Worm (Caenorhabditis elegans) whole organism, L2 larva: Measurements from ENCODE around the gene R09H10.7.

Source experiments
- R02D3.7 ChIP-seq: fragments of 150-350 bp; optimal IDR thresholded peaks from 2 replicates; lab custom pipeline; 2014; ENCODE audit warnings: missing biosample characterization, missing genetic modification characterization
- dmd-4 ChIP-seq: sonication (generic microtip); optimal IDR thresholded peaks from 2 replicates; lab custom pipeline; 2017; ENCODE audit warnings: missing biosample characterization, missing genetic modification characterization
- egl-27 ChIP-seq: sonication (generic microtip); optimal IDR thresholded peaks from 3 replicates; lab custom pipeline; 2017; ENCODE audit warnings: missing biosample characterization, missing genetic modification reagents, missing genetic modification characterization
- elt-1 ChIP-seq: fragments of 150-350 bp; optimal IDR thresholded peaks from 2 replicates; lab custom pipeline; 2014; ENCODE audit warnings: missing biosample characterization, missing genetic modification characterization
- lin-39 ChIP-seq: fragments of 150-350 bp; optimal IDR thresholded peaks from 2 replicates; lab custom pipeline; 2014; ENCODE audit warnings: missing biosample characterization, missing genetic modification reagents, missing genetic modification characterization
- mab-5 ChIP-seq: fragments of 150-350 bp; optimal IDR thresholded peaks from 2 replicates; lab custom pipeline; 2014; ENCODE audit warnings: missing biosample characterization, missing genetic modification characterization
- nhr-10 ChIP-seq: sonication (generic microtip); optimal IDR thresholded peaks from 2 replicates; lab custom pipeline; 2017; ENCODE audit warnings: missing biosample characterization, missing genetic modification characterization
- nhr-12 ChIP-seq: fragments of 150-350 bp; optimal IDR thresholded peaks from 2 replicates; lab custom pipeline; 2014; ENCODE audit warnings: missing biosample characterization, missing genetic modification characterization
- nhr-77 ChIP-seq: fragments of 150-350 bp; optimal IDR thresholded peaks from 2 replicates; lab custom pipeline; 2014; ENCODE audit warnings: missing biosample characterization, missing genetic modification characterization
- unc-55 ChIP-seq: fragments of 150-350 bp; sonication (generic microtip); optimal IDR thresholded peaks from 3 replicates; lab custom pipeline; 2014; ENCODE audit warnings: missing biosample characterization, missing genetic modification reagents, missing genetic modification characterization
- unc-62 ChIP-seq: fragments of 150-350 bp; optimal IDR thresholded peaks from 2 replicates; lab custom pipeline; 2014; ENCODE audit warnings: missing biosample characterization, missing genetic modification reagents, missing genetic modification characterization
- zag-1 ChIP-seq: fragments of 150-350 bp; optimal IDR thresholded peaks from 2 replicates; lab custom pipeline; 2014; ENCODE audit warnings: missing biosample characterization, missing genetic modification characterization
- ztf-4 ChIP-seq: fragments of 150-350 bp; optimal IDR thresholded peaks from 2 replicates; lab custom pipeline; 2014; ENCODE audit warnings: missing biosample characterization, missing genetic modification characterization

DNA sequence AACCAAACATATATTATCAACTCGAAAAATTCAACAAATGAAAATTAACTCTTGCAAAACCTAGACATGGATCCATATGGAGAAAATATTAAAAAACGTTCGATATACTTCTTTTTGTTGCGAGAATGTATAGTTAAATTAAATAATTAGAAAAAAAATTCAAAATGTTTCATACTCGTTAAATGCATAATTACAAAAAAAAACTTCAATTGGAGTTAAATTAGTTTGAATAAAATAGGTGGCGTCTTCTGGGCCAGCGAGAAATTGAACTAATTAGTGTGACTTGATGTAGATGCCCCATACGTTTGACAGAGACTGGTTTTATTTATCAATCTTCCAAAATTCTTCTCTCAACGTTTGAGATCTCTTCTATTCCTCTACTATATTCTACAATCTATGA lies 42.5 kb upstream of the R09H10.7 start, which contains the start of gene lgc-43:
- TF ChIP-seq zag-1 (no peak), mab-5 (tag; lab: Kevin White, UChicago) (no peak), dmd-4 (no peak), egl-27 (tag; lab: Kevin White, UChicago) (no peak), ztf-4 (no peak), lin-39 (tag; lab: Kevin White, UChicago) (no peak), unc-62 (GFP tag; lab: Kevin White, UChicago) (no peak), unc-55 (GFP tag; lab: Kevin White, UChicago) (no peak), R02D3.7 (tag; lab: Kevin White, UChicago) (no peak), nhr-10 (tag; lab: Kevin White, UChicago) (no peak), elt-1 (tag; lab: Kevin White, UChicago) (no peak), nhr-77 (no peak), nhr-12 (tag; lab: Kevin White, UChicago) (no peak)
